Fruit fly (Drosophila melanogaster): ENCODE results near the gene dmGlut.
A peak's percentile ranks its signal among the peaks of the same experiment; 100 is the strongest.

The dmGlut gene

dm6 chr2L:12011682-12012655 is 15.3 kb upstream of the dmGlut start (continued):
- no peak for TF ChIP-seq eg (GFP tag; IDR thresholded peaks at IDR 0.05)
- peak; percentile 41 for TF ChIP-seq fd59A (GFP tag; optimal IDR thresholded peaks at IDR 0.05)
- TF ChIP-seq Hr39 (GFP tag; optimal IDR thresholded peaks at IDR 0.05), result peak; percentile 71
- TF ChIP-seq CG8319 (GFP tag; optimal IDR thresholded peaks at IDR 0.05), result peak; percentile 40
- TF ChIP-seq CG8632 (GFP tag; optimal IDR thresholded peaks at IDR 0.05), result no peak
- TF ChIP-seq topi (GFP tag; optimal IDR thresholded peaks at IDR 0.05), result peak; percentile 80
- peak; percentile 90 for TF ChIP-seq Eip75B (GFP tag; optimal IDR thresholded peaks at IDR 0.05)
- peak; percentile 85 for TF ChIP-seq Met (GFP tag; optimal IDR thresholded peaks at IDR 0.05)
- TF ChIP-seq Hr38 (GFP tag; optimal IDR thresholded peaks at IDR 0.05), result no peak
- TF ChIP-seq lz (GFP tag; optimal IDR thresholded peaks at IDR 0.05), result peak; percentile 82
- peak; percentile 69 for TF ChIP-seq CG6808 (GFP tag; optimal IDR thresholded peaks at IDR 0.05)
- peak; percentile 27 for TF ChIP-seq dac (GFP tag; optimal IDR thresholded peaks at IDR 0.05)
- peak; percentile 21 for TF ChIP-seq CG11762 (GFP tag; optimal IDR thresholded peaks at IDR 0.05; ENCODE audit: insufficient read depth)
- peak; percentile 82 for TF ChIP-seq CG1621 (tag; optimal IDR thresholded peaks at IDR 0.05)
- peak; percentile 73 for TF ChIP-seq Smox (GFP tag; optimal IDR thresholded peaks at IDR 0.05)
- no peak for TF ChIP-seq Eip93F (GFP tag; optimal IDR thresholded peaks at IDR 0.05)
- TF ChIP-seq salr (GFP tag; optimal IDR thresholded peaks at IDR 0.05), result peak; percentile 1 to 47
- TF ChIP-seq spab (GFP tag; optimal IDR thresholded peaks at IDR 0.05), result peak; percentile 68

dm6 chr2L:12013243-12013642 is 14.0 kb upstream of the dmGlut start:
- TF ChIP-seq Sox14 (GFP tag; optimal IDR thresholded peaks at IDR 0.05), result peak; percentile 19
- TF ChIP-seq Smox (GFP tag; optimal IDR thresholded peaks at IDR 0.05), result peak; percentile 40
- peak; percentile 52 for TF ChIP-seq pdm3 (GFP tag; optimal IDR thresholded peaks at IDR 0.05)
- TF ChIP-seq achi (GFP tag; optimal IDR thresholded peaks at IDR 0.05), result peak; percentile 1
- TF ChIP-seq Eip78C (GFP tag), result peak; percentile 85
- peak in 1 of 2 experiments; percentile 10 for TF ChIP-seq salr (GFP tag; optimal IDR thresholded peaks at IDR 0.05)
- no peak for TF ChIP-seq eg (GFP tag; IDR thresholded peaks at IDR 0.05)
- no peak for TF ChIP-seq CG6276 (GFP tag; optimal IDR thresholded peaks at IDR 0.05)
- no peak for TF ChIP-seq Hr4 (GFP tag; optimal IDR thresholded peaks at IDR 0.05)
- no peak for TF ChIP-seq dac (GFP tag; optimal IDR thresholded peaks at IDR 0.05)
- TF ChIP-seq Ets96B (tag; optimal IDR thresholded peaks at IDR 0.05), result peak; percentile 16
- TF ChIP-seq esn (GFP tag; optimal IDR thresholded peaks at IDR 0.05), result peak; percentile 32
- TF ChIP-seq acj6 (GFP tag; optimal IDR thresholded peaks at IDR 0.05), result peak; percentile 54
- TF ChIP-seq cyc (GFP tag; optimal IDR thresholded peaks at IDR 0.05), result peak; percentile 34
- TF ChIP-seq CG6792 (GFP tag; optimal IDR thresholded peaks at IDR 0.05), result no peak
- no peak for TF ChIP-seq CG6808 (GFP tag; optimal IDR thresholded peaks at IDR 0.05)
- TF ChIP-seq OdsH (GFP tag; optimal IDR thresholded peaks at IDR 0.05), result peak; percentile 29
- TF ChIP-seq CG10669 (GFP tag; optimal IDR thresholded peaks at IDR 0.05), result peak; percentile 45
- no peak for TF ChIP-seq CG9139 (GFP tag; optimal IDR thresholded peaks at IDR 0.05)
- no peak for TF ChIP-seq CG11902 (GFP tag; optimal IDR thresholded peaks at IDR 0.05)
- no peak for TF ChIP-seq CG3919 (GFP tag; optimal IDR thresholded peaks at IDR 0.05)
- TF ChIP-seq Hr39 (GFP tag; optimal IDR thresholded peaks at IDR 0.05), result peak; percentile 53
- peak; percentile 27 for TF ChIP-seq lz (GFP tag; optimal IDR thresholded peaks at IDR 0.05)
- TF ChIP-seq CG31627 (GFP tag; optimal IDR thresholded peaks at IDR 0.05), result peak; percentile 41
- peak; percentile 17 for TF ChIP-seq CG3032 (tag; optimal IDR thresholded peaks at IDR 0.05)
- TF ChIP-seq Sox102F (GFP tag; optimal IDR thresholded peaks at IDR 0.05), result peak; percentile 33
- TF ChIP-seq CG11762 (GFP tag; optimal IDR thresholded peaks at IDR 0.05; ENCODE audit: insufficient read depth), result no peak
- TF ChIP-seq Gug (GFP tag; IDR thresholded peaks at IDR 0.05), result no peak
- TF ChIP-seq CG10631 (GFP tag; optimal IDR thresholded peaks at IDR 0.05), result peak; percentile 48
- no peak for TF ChIP-seq Lpt (GFP tag; optimal IDR thresholded peaks at IDR 0.05)
- no peak for TF ChIP-seq Sox15 (GFP tag; optimal IDR thresholded peaks at IDR 0.05)
- TF ChIP-seq CG11294 (GFP tag; IDR thresholded peaks at IDR 0.05), result no peak
- peak; percentile 39 for TF ChIP-seq topi (GFP tag; optimal IDR thresholded peaks at IDR 0.05)
- TF ChIP-seq dsx (GFP tag; optimal IDR thresholded peaks at IDR 0.05; ENCODE audit: poor library complexity, severe bottlenecking), result no peak
- no peak for TF ChIP-seq CG32006 (GFP tag; optimal IDR thresholded peaks at IDR 0.05)
- peak; percentile 30; the same call in 2 of the 3 replicates for TF ChIP-seq CG6163 (GFP tag; IDR thresholded peaks at IDR 0.05)
- TF ChIP-seq Eip75B (GFP tag; optimal IDR thresholded peaks at IDR 0.05), result no peak
- TF ChIP-seq CG1621 (tag; optimal IDR thresholded peaks at IDR 0.05), result peak; percentile 32
- no peak for TF ChIP-seq net (GFP tag; optimal IDR thresholded peaks at IDR 0.05)
- no peak for TF ChIP-seq CG16779 (tag; optimal IDR thresholded peaks at IDR 0.05)
